Fruit fly (Drosophila melanogaster) whole organism, adult: Measurements from ENCODE around the gene exd.

Experiments
- CG11617 ChIP-seq: fragments of 200-800 bp; sonication (Bioruptor generic); optimal IDR thresholded peaks from 2 replicates; lab custom pipeline; 2017; ENCODE audit warnings: mild to moderate bottlenecking, missing biosample characterization, missing genetic modification reagents, missing genetic modification characterization
- CG14711 ChIP-seq: fragments of 200-800 bp; sonication (Bioruptor generic); optimal IDR thresholded peaks from 2 replicates; lab custom pipeline; 2018; ENCODE audit warnings: missing biosample characterization, mild to moderate bottlenecking, missing genetic modification characterization, moderate library complexity
- CG33017 ChIP-seq: fragments of 200-800 bp; sonication (Bioruptor generic); optimal IDR thresholded peaks from 2 replicates; lab custom pipeline; 2018; ENCODE audit warnings: missing biosample characterization, mild to moderate bottlenecking, missing genetic modification characterization, moderate library complexity
- CG5204 ChIP-seq: fragments of 200-800 bp; sonication (Bioruptor generic); optimal IDR thresholded peaks from 2 replicates; lab custom pipeline; 2016; ENCODE audit warnings: missing biosample characterization, missing genetic modification characterization
- CG7101 ChIP-seq: fragments of 200-800 bp; sonication (Bioruptor generic); optimal IDR thresholded peaks from 2 replicates; lab custom pipeline; 2018; ENCODE audit warnings: missing biosample characterization, mild to moderate bottlenecking, missing genetic modification characterization, moderate library complexity
- Clk ChIP-seq: fragments of 200-800 bp; sonication (Bioruptor generic); optimal IDR thresholded peaks from 2 replicates; lab custom pipeline; 2017; ENCODE audit warnings: missing biosample characterization, missing genetic modification characterization
- Crg-1 ChIP-seq: fragments of 200-800 bp; sonication (Bioruptor generic); optimal IDR thresholded peaks from 2 replicates; lab custom pipeline; 2016; ENCODE audit warnings: missing biosample characterization, missing genetic modification characterization
- Hr96 ChIP-seq: fragments of 200-800 bp; sonication (Bioruptor generic); optimal IDR thresholded peaks from 2 replicates; lab custom pipeline; 2016; ENCODE audit warnings: missing biosample characterization, missing genetic modification characterization
- cic ChIP-seq: fragments of 200-800 bp; sonication (Bioruptor generic); optimal IDR thresholded peaks from 2 replicates; lab custom pipeline; 2017; ENCODE audit warnings: missing biosample characterization, mild to moderate bottlenecking, missing genetic modification characterization, moderate library complexity
- kay ChIP-seq: fragments of 200-800 bp; sonication (Bioruptor generic); peaks from one replicate; lab custom pipeline; 2016; ENCODE audit warnings: missing biosample characterization, missing genetic modification characterization, borderline replicate concordance

dm6 chrX:15982844-15983243, 9.4 kb upstream of the exd start, which contains the start of gene Cep164:
- no peak for TF ChIP-seq Hr96 (GFP tag; lab: Kevin White, UChicago)
- TF ChIP-seq CG11617: no peak
- TF ChIP-seq kay (GFP tag; lab: Kevin White, UChicago): no peak
- no peak for TF ChIP-seq CG14711 (tag; lab: Kevin White, UChicago)
- TF ChIP-seq CG5204 (GFP tag; lab: Kevin White, UChicago): no peak
- no peak for TF ChIP-seq cic
- TF ChIP-seq Clk (GFP tag; lab: Kevin White, UChicago): no peak
- no peak for TF ChIP-seq Crg-1 (GFP tag; lab: Kevin White, UChicago)
- no peak for TF ChIP-seq CG33017 (tag; lab: Kevin White, UChicago)
- no peak for TF ChIP-seq CG7101 (tag; lab: Kevin White, UChicago)
